Worm (Caenorhabditis elegans) whole organism, young adult: ENCODE data around the gene K12B6.4.

Experiments used
- B0035.1 ChIP-seq: sonication (generic microtip); optimal IDR thresholded peaks from 2 replicates; lab custom pipeline; 2016; ENCODE audit warnings: missing genetic modification characterization, mild to moderate bottlenecking, missing compliant biosample characterization, missing genotype, missing genetic modification reagents
- C06A6.2 ChIP-seq: fragments of 200-800 bp; sonication (Bioruptor generic); conservative IDR thresholded peaks from 2 replicates; pipeline ENCODE4 v1.3.6; 2022; ENCODE audit warnings: missing genetic modification characterization, missing compliant biosample characterization
- C17E4.6 ChIP-seq: fragments of 200-800 bp; sonication (Bioruptor generic); IDR thresholded peaks from 2 replicates; pipeline ENCODE4 v1.3.6; 2022; ENCODE audit warnings: missing genetic modification reagents, missing genetic modification characterization, missing compliant biosample characterization
- F37B4.10 ChIP-seq: fragments of 200-800 bp; sonication (Bioruptor generic); IDR thresholded peaks from 2 replicates; pipeline ENCODE4 v1.3.6; 2022; ENCODE audit warnings: missing genetic modification characterization, missing compliant biosample characterization
- F52B5.7 ChIP-seq: sonication (generic microtip); optimal IDR thresholded peaks from 2 replicates; lab custom pipeline; 2016; ENCODE audit warnings: mild to moderate bottlenecking, missing genetic modification characterization, missing compliant biosample characterization
- F57C9.4 ChIP-seq: sonication (generic microtip); optimal IDR thresholded peaks from 2 replicates; lab custom pipeline; 2017; ENCODE audit warnings: mild to moderate bottlenecking, missing genetic modification characterization, missing compliant biosample characterization
- K11D2.4 ChIP-seq: fragments of 200-800 bp; sonication (Bioruptor generic); IDR thresholded peaks from 2 replicates; pipeline ENCODE4 v1.3.6; 2022; ENCODE audit warnings: missing genetic modification reagents, missing genetic modification characterization, missing compliant biosample characterization
- Y53G8AR.9 ChIP-seq: fragments of 200-800 bp; sonication (Bioruptor generic); conservative IDR thresholded peaks from 2 replicates; pipeline ENCODE4 v1.3.6; 2022; ENCODE audit warnings: missing genetic modification reagents, missing genetic modification characterization, missing compliant biosample characterization
- Y56A3A.18 ChIP-seq: fragments of 200-800 bp; sonication (Bioruptor generic); IDR thresholded peaks from 2 replicates; pipeline ENCODE4 v1.3.6; 2022; ENCODE audit warnings: missing genetic modification reagents, missing genetic modification characterization, missing compliant biosample characterization
- Y67H2A.10 ChIP-seq: fragments of 200-800 bp; sonication (Bioruptor generic); conservative IDR thresholded peaks from 2 replicates; pipeline ENCODE4 v1.3.6; 2022; ENCODE audit warnings: missing genetic modification reagents, missing genetic modification characterization, missing compliant biosample characterization
- Y79H2A.3 ChIP-seq: fragments of 200-800 bp; sonication (Bioruptor generic); conservative IDR thresholded peaks from 2 replicates; pipeline ENCODE4 v1.3.6; 2022; ENCODE audit warnings: missing genetic modification reagents, missing genetic modification characterization, missing compliant biosample characterization
- Y95B8A.8 ChIP-seq: fragments of 200-800 bp; sonication (Bioruptor generic); IDR thresholded peaks from 2 replicates; pipeline ENCODE4 v1.3.6; 2022; ENCODE audit warnings: missing genetic modification reagents, missing genetic modification characterization, missing compliant biosample characterization
- akir-1 ChIP-seq: fragments of 200-800 bp; sonication (Bioruptor generic); optimal IDR thresholded peaks from 2 replicates; lab custom pipeline; 2018; ENCODE audit warnings: mild to moderate bottlenecking, missing genetic modification characterization, moderate library complexity, missing compliant biosample characterization
- aptf-2 ChIP-seq: fragments of 200-800 bp; sonication (Bioruptor generic); conservative IDR thresholded peaks from 2 replicates; pipeline ENCODE4 v1.3.6; 2022; ENCODE audit warnings: missing genetic modification reagents, missing genetic modification characterization, missing compliant biosample characterization
- attf-3 ChIP-seq: fragments of 200-800 bp; sonication (Bioruptor generic); conservative IDR thresholded peaks from 2 replicates; pipeline ENCODE4 v1.3.6; 2022; ENCODE audit warnings: missing genetic modification reagents, missing genetic modification characterization, missing compliant biosample characterization
- attf-5 ChIP-seq: fragments of 200-800 bp; sonication (Bioruptor generic); optimal IDR thresholded peaks from 2 replicates; lab custom pipeline; 2018; ENCODE audit warnings: mild to moderate bottlenecking, missing genetic modification characterization, missing compliant biosample characterization
- bed-2 ChIP-seq: fragments of 200-800 bp; sonication (Bioruptor generic); IDR thresholded peaks from 2 replicates; pipeline ENCODE4 v1.3.6; 2022; ENCODE audit warnings: missing genetic modification reagents, missing genetic modification characterization, missing compliant biosample characterization
- ceh-100 ChIP-seq: fragments of 200-800 bp; sonication (Bioruptor generic); IDR thresholded peaks from 2 replicates; pipeline ENCODE4 v1.3.6; 2022; ENCODE audit warnings: missing genetic modification reagents, missing genetic modification characterization, missing compliant biosample characterization
- ceh-91 ChIP-seq: fragments of 200-800 bp; sonication (Bioruptor generic); IDR thresholded peaks from 2 replicates; pipeline ENCODE4 v1.3.6; 2022; ENCODE audit warnings: missing genetic modification reagents, missing genetic modification characterization, missing compliant biosample characterization
- die-1 ChIP-seq: sonication (generic microtip); optimal IDR thresholded peaks from 2 replicates; lab custom pipeline; 2016; ENCODE audit warnings: missing genotype, mild to moderate bottlenecking, missing genetic modification characterization, missing compliant biosample characterization
- egl-18 ChIP-seq: fragments of 200-800 bp; sonication (Bioruptor generic); IDR thresholded peaks from 2 replicates; pipeline ENCODE4 v1.3.6; 2022; ENCODE audit warnings: missing genetic modification reagents, missing genetic modification characterization, missing compliant biosample characterization
- ekl-4 ChIP-seq: fragments of 200-800 bp; sonication (Bioruptor generic); IDR thresholded peaks from 2 replicates; pipeline ENCODE4 v1.3.6; 2022; ENCODE audit warnings: missing genetic modification reagents, missing genetic modification characterization, missing compliant biosample characterization
- ets-4 ChIP-seq: fragments of 200-800 bp; sonication (Bioruptor generic); optimal IDR thresholded peaks from 2 replicates; lab custom pipeline; 2018; ENCODE audit warnings: mild to moderate bottlenecking, missing genetic modification characterization, missing compliant biosample characterization
- him-1 ChIP-seq: sonication (generic microtip); optimal IDR thresholded peaks from 2 replicates; lab custom pipeline; 2016; ENCODE audit warnings: missing genotype, missing genetic modification reagents, missing genetic modification characterization, missing compliant biosample characterization
- hmg-1.2 ChIP-seq: fragments of 200-800 bp; sonication (Bioruptor generic); IDR thresholded peaks from 2 replicates; pipeline ENCODE4 v1.3.6; 2022; ENCODE audit warnings: missing genetic modification reagents, missing genetic modification characterization, missing compliant biosample characterization
- hmg-20 ChIP-seq: fragments of 200-800 bp; sonication (Bioruptor generic); IDR thresholded peaks from 2 replicates; pipeline ENCODE4 v1.3.6; 2022; ENCODE audit warnings: missing genetic modification reagents, missing genetic modification characterization, missing compliant biosample characterization
- hrde-1 ChIP-seq: sonication (generic microtip); optimal IDR thresholded peaks from 2 replicates; lab custom pipeline; 2016; ENCODE audit warnings: missing genetic modification characterization, mild to moderate bottlenecking, missing compliant biosample characterization, moderate library complexity, missing genotype, missing genetic modification reagents, borderline replicate concordance
- lag-1 ChIP-seq: fragments of 200-800 bp; sonication (Bioruptor generic); IDR thresholded peaks from 2 replicates; pipeline ENCODE4 v1.3.6; 2022; ENCODE audit warnings: missing genetic modification reagents, missing genetic modification characterization, missing compliant biosample characterization
- lin-35 ChIP-seq, 3 experiments: fragments of 150-350 bp in 2 of 3; sonication (generic microtip) in 1 of 3; optimal IDR thresholded peaks; 2 replicates each; lab custom pipeline; 2014 to 2018; ENCODE audit warnings: missing biosample characterization in 3 of 3, missing genetic modification characterization in 3 of 3, missing genetic modification reagents in 3 of 3
- lin-40 ChIP-seq: sonication (generic microtip); optimal IDR thresholded peaks from 2 replicates; lab custom pipeline; 2016; ENCODE audit warnings: missing genetic modification characterization, mild to moderate bottlenecking, missing compliant biosample characterization, missing genotype, missing genetic modification reagents
- lin-54 ChIP-seq: fragments of 200-800 bp; sonication (Bioruptor generic); optimal IDR thresholded peaks from 2 replicates; lab custom pipeline; 2018; ENCODE audit warnings: mild to moderate bottlenecking, missing genetic modification characterization, missing compliant biosample characterization
- lir-1 ChIP-seq: fragments of 200-800 bp; sonication (Bioruptor generic); conservative IDR thresholded peaks from 2 replicates; pipeline ENCODE4 v1.3.6; 2022; ENCODE audit warnings: missing genetic modification reagents, missing genetic modification characterization, missing compliant biosample characterization
- madf-6 ChIP-seq: fragments of 200-800 bp; sonication (Bioruptor generic); IDR thresholded peaks from 2 replicates; pipeline ENCODE4 v1.3.6; 2022; ENCODE audit warnings: missing genetic modification reagents, missing genetic modification characterization, missing compliant biosample characterization
- mcd-1 ChIP-seq: fragments of 200-800 bp; sonication (Bioruptor generic); IDR thresholded peaks from 2 replicates; pipeline ENCODE4 v1.3.6; 2022; ENCODE audit warnings: missing genetic modification reagents, missing genetic modification characterization, missing compliant biosample characterization
- nfya-1 ChIP-seq: sonication (generic microtip); optimal IDR thresholded peaks from 2 replicates; lab custom pipeline; 2017; ENCODE audit warnings: antibody characterized with exemption, missing compliant biosample characterization, missing genetic modification characterization, borderline replicate concordance; ENCODE audit not compliant: insufficient read depth
- nhr-27 ChIP-seq: fragments of 200-800 bp; sonication (Bioruptor generic); optimal IDR thresholded peaks from 2 replicates; lab custom pipeline; 2018; ENCODE audit warnings: mild to moderate bottlenecking, missing genetic modification characterization, moderate library complexity, missing compliant biosample characterization
- rcor-1 ChIP-seq: fragments of 200-800 bp; sonication (Bioruptor generic); IDR thresholded peaks from 2 replicates; pipeline ENCODE4 v1.3.6; 2022; ENCODE audit warnings: missing genetic modification reagents, missing genetic modification characterization, missing compliant biosample characterization
- rec-8 ChIP-seq, 2 experiments: sonication (generic microtip); optimal IDR thresholded peaks; 2 replicates each; lab custom pipeline; 2016; ENCODE audit warnings: mild to moderate bottlenecking in 2 of 2, missing genetic modification characterization in 2 of 2, missing genetic modification reagents in 2 of 2, missing genotype in 2 of 2, missing biosample characterization in 1 of 2, missing compliant biosample characterization in 1 of 2, moderate library complexity in 1 of 2
- repo-1 ChIP-seq: sonication (generic microtip); optimal IDR thresholded peaks from 2 replicates; lab custom pipeline; 2017; ENCODE audit warnings: mild to moderate bottlenecking, missing genetic modification characterization, missing compliant biosample characterization
- sdz-38 ChIP-seq: sonication (generic microtip); optimal IDR thresholded peaks from 2 replicates; lab custom pipeline; 2016; ENCODE audit warnings: missing genotype, missing genetic modification characterization, missing compliant biosample characterization
- sea-2 ChIP-seq: fragments of 200-800 bp; sonication (Bioruptor generic); IDR thresholded peaks from 2 replicates; pipeline ENCODE4 v1.3.6; 2022; ENCODE audit warnings: missing genetic modification characterization, missing compliant biosample characterization
- snpc-1.1 ChIP-seq: sonication (generic microtip); optimal IDR thresholded peaks from 2 replicates; lab custom pipeline; 2017; ENCODE audit warnings: missing genetic modification characterization, mild to moderate bottlenecking, missing compliant biosample characterization, antibody characterized with exemption, moderate library complexity, missing genotype, missing genetic modification reagents; ENCODE audit not compliant: insufficient read depth
- snpc-1.3 ChIP-seq: sonication (generic microtip); optimal IDR thresholded peaks from 2 replicates; lab custom pipeline; 2017; ENCODE audit warnings: missing genetic modification characterization, mild to moderate bottlenecking, missing compliant biosample characterization, antibody characterized with exemption, moderate library complexity, missing genotype, missing genetic modification reagents; ENCODE audit not compliant: insufficient read depth
- snpc-3.4 ChIP-seq: sonication (generic microtip); optimal IDR thresholded peaks from 2 replicates; lab custom pipeline; 2017; ENCODE audit warnings: missing genetic modification characterization, mild to moderate bottlenecking, missing compliant biosample characterization, antibody characterized with exemption, moderate library complexity, missing genotype, missing genetic modification reagents
- tbx-9 ChIP-seq: sonication (generic microtip); optimal IDR thresholded peaks from 2 replicates; lab custom pipeline; 2016; ENCODE audit warnings: borderline replicate concordance, missing genetic modification characterization, inconsistent platforms, missing compliant biosample characterization
- unc-130 ChIP-seq: sonication (generic microtip); optimal IDR thresholded peaks from 2 replicates; lab custom pipeline; 2016; ENCODE audit warnings: missing genetic modification reagents, missing genetic modification characterization, missing compliant biosample characterization
- ztf-26 ChIP-seq: sonication (generic microtip); optimal IDR thresholded peaks from 2 replicates; lab custom pipeline; 2017; ENCODE audit warnings: missing genetic modification characterization, missing compliant biosample characterization
- ztf-6 ChIP-seq: fragments of 200-800 bp; sonication (Bioruptor generic); IDR thresholded peaks from 2 replicates; pipeline ENCODE4 v1.3.6; 2022; ENCODE audit warnings: missing genetic modification reagents, missing genetic modification characterization, missing compliant biosample characterization

K12B6.4 gene

DNA sequence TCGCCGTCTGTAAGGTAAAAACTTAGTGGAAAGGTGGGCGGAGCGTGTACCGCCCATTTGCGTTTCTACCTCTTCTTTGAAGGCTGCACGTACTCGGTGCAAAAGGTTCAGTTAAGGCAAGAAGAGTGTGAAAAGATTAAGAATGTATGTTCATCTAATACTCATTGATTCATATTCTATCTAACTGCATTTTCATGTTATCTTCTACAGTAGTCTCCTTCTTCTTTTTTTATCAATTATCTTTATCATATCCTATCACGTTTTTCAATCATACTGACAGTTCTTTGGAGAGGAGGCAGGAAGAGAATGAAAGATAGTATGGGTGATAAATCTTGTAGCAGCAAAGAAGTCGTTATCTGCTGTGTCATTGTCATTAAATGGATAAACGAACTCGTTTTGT lies 33.7 kb downstream of the K12B6.4 start (continued):
- TF ChIP-seq egl-18 (GFP tag; lab: Robert Waterston, UW) = no peak
- no peak for TF ChIP-seq F52B5.7 (tag; lab: Kevin White, UChicago)
- TF ChIP-seq repo-1 (tag; lab: Kevin White, UChicago) = no peak
- TF ChIP-seq lin-40 = peak; percentile 60
- TF ChIP-seq mcd-1 (GFP tag; lab: Robert Waterston, UW) = no peak
- TF ChIP-seq F57C9.4 (tag; lab: Kevin White, UChicago) = no peak
- no peak for TF ChIP-seq lin-54
- no peak for TF ChIP-seq nhr-27 (tag; lab: Kevin White, UChicago)
- no peak for TF ChIP-seq Y56A3A.18 (GFP tag; lab: Robert Waterston, UW)
- TF ChIP-seq madf-6 (GFP tag; lab: Robert Waterston, UW) = no peak
- no peak for TF ChIP-seq him-1 (tag; lab: Kevin White, UChicago)
- no peak for TF ChIP-seq B0035.1 (tag; lab: Kevin White, UChicago)
- TF ChIP-seq ztf-6 (GFP tag; lab: Robert Waterston, UW) = no peak
- no peak for TF ChIP-seq sdz-38 (tag; lab: Kevin White, UChicago)
- TF ChIP-seq attf-5 (GFP tag; lab: Kevin White, UChicago) = peak; percentile 18
- no peak for TF ChIP-seq hmg-20
- no peak for TF ChIP-seq sea-2
- no peak for TF ChIP-seq snpc-1.1 (tag; lab: Kevin White, UChicago)
- 0 out of 2 replicates have a peak, but pooled peaks have one; percentile 41 for TF ChIP-seq C06A6.2 (GFP tag; lab: Robert Waterston, UW)
- peak; percentile 48 for TF ChIP-seq ztf-26 (tag; lab: Kevin White, UChicago)
- TF ChIP-seq rec-8 (tag; optimal IDR thresholded peaks at IDR 0.05; lab: Kevin White, UChicago) = no peak
- TF ChIP-seq ekl-4 (GFP tag; lab: Robert Waterston, UW) = no peak
- TF ChIP-seq ceh-100 (GFP tag; lab: Robert Waterston, UW) = no peak
- no peak for TF ChIP-seq akir-1 (GFP tag; lab: Kevin White, UChicago)
- no peak for TF ChIP-seq snpc-1.3
- no peak for TF ChIP-seq lin-35 (GFP tag; optimal IDR thresholded peaks at IDR 0.05; lab: Kevin White, UChicago)
- no peak for TF ChIP-seq hrde-1 (tag; lab: Kevin White, UChicago)
- TF ChIP-seq nfya-1 = no peak
- no peak for TF ChIP-seq Y79H2A.3 (GFP tag; lab: Robert Waterston, UW)
- TF ChIP-seq aptf-2 (GFP tag; lab: Robert Waterston, UW) = no peak
- TF ChIP-seq F37B4.10 (GFP tag; lab: Robert Waterston, UW) = no peak
- TF ChIP-seq rcor-1 (GFP tag; lab: Robert Waterston, UW) = 0 out of 2 replicates have a peak, but pooled peaks have one; percentile 11
- TF ChIP-seq snpc-3.4 (tag; lab: Kevin White, UChicago) = no peak
- TF ChIP-seq ets-4 = no peak
- no peak for TF ChIP-seq Y95B8A.8
- 0 out of 2 replicates have a peak, but pooled peaks have one; percentile 44 for TF ChIP-seq K11D2.4 (GFP tag; lab: Robert Waterston, UW)
- TF ChIP-seq ceh-91 (GFP tag; lab: Robert Waterston, UW) = no peak
- no peak for TF ChIP-seq bed-2 (GFP tag; lab: Robert Waterston, UW)
- TF ChIP-seq lir-1 (GFP tag; lab: Robert Waterston, UW) = no peak
- TF ChIP-seq C17E4.6 = no peak
- peak; percentile 35; the same call in 1 of the 2 replicates for TF ChIP-seq hmg-1.2 (GFP tag; lab: Robert Waterston, UW)
- TF ChIP-seq lag-1 (GFP tag; lab: Robert Waterston, UW) = no peak
- TF ChIP-seq attf-3 (GFP tag; lab: Robert Waterston, UW) = no peak
- TF ChIP-seq tbx-9 (tag; lab: Kevin White, UChicago) = no peak
- no peak for TF ChIP-seq unc-130 (GFP tag; lab: Kevin White, UChicago)
- TF ChIP-seq Y53G8AR.9 (GFP tag; lab: Robert Waterston, UW) = no peak
- TF ChIP-seq die-1 (tag; lab: Kevin White, UChicago) = peak; percentile 12
- no peak for TF ChIP-seq Y67H2A.10 (GFP tag; lab: Robert Waterston, UW)
